Fruit fly (Drosophila melanogaster) whole organism, prepupa: Measurements from ENCODE around the gene aru.

Source experiments
- Blimp-1 ChIP-seq: fragments of 200-800 bp; sonication (Bioruptor generic); optimal IDR thresholded peaks from 3 replicates; lab custom pipeline; 2017; ENCODE audit warnings: missing biosample characterization, missing genetic modification characterization, mild to moderate bottlenecking, moderate library complexity, missing genetic modification reagents
- CG10631 ChIP-seq: fragments of 200-800 bp; sonication (Bioruptor generic); optimal IDR thresholded peaks from 2 replicates; lab custom pipeline; 2016; ENCODE audit warnings: missing biosample characterization, missing genetic modification characterization
- CG10669 ChIP-seq: fragments of 200-800 bp; sonication (Bioruptor generic); optimal IDR thresholded peaks from 3 replicates; lab custom pipeline; 2018; ENCODE audit warnings: missing biosample characterization, mild to moderate bottlenecking, missing genetic modification characterization, moderate library complexity
- CG11294 ChIP-seq: fragments of 200-800 bp; sonication (Bioruptor generic); IDR thresholded peaks from 2 replicates; pipeline ENCODE4 v1.3.6; 2022; ENCODE audit warnings: missing biosample characterization, missing genetic modification characterization
- CG11762 ChIP-seq: fragments of 200-800 bp; sonication (Bioruptor generic); optimal IDR thresholded peaks from 3 replicates; lab custom pipeline; 2016; ENCODE audit warnings: missing biosample characterization, missing genetic modification characterization; ENCODE audit not compliant: insufficient read depth
- CG15336 ChIP-seq: fragments of 200-800 bp; sonication (Bioruptor generic); IDR thresholded peaks from 2 replicates; pipeline ENCODE4 v1.3.6; 2022; ENCODE audit warnings: missing biosample characterization, missing genetic modification characterization
- CG1621 ChIP-seq: fragments of 200-800 bp; sonication (Bioruptor generic); optimal IDR thresholded peaks from 3 replicates; lab custom pipeline; 2018; ENCODE audit warnings: missing biosample characterization, mild to moderate bottlenecking, missing genetic modification characterization
- CG16779 ChIP-seq: fragments of 200-800 bp; sonication (Bioruptor generic); optimal IDR thresholded peaks from 3 replicates; lab custom pipeline; 2017; ENCODE audit warnings: missing biosample characterization, mild to moderate bottlenecking, missing genetic modification characterization
- CG3032 ChIP-seq: fragments of 200-800 bp; optimal IDR thresholded peaks from 2 replicates; lab custom pipeline; 2019; ENCODE audit warnings: missing biosample characterization, mild to moderate bottlenecking, missing genetic modification characterization, moderate library complexity
- CG31627 ChIP-seq: fragments of 200-800 bp; sonication (Bioruptor generic); optimal IDR thresholded peaks from 3 replicates; lab custom pipeline; 2016; ENCODE audit warnings: missing biosample characterization, missing genetic modification characterization
- CG32006 ChIP-seq: fragments of 200-800 bp; sonication (Bioruptor generic); optimal IDR thresholded peaks from 3 replicates; lab custom pipeline; 2017; ENCODE audit warnings: missing biosample characterization, mild to moderate bottlenecking, missing genetic modification characterization
- CG34406 ChIP-seq: fragments of 200-800 bp; sonication (Bioruptor generic); optimal IDR thresholded peaks from 3 replicates; lab custom pipeline; 2016; ENCODE audit warnings: missing biosample characterization, missing genetic modification characterization
- CG3919 ChIP-seq: fragments of 200-800 bp; sonication (Bioruptor generic); optimal IDR thresholded peaks from 3 replicates; lab custom pipeline; 2016; ENCODE audit warnings: missing biosample characterization, missing genetic modification characterization
- CG6163 ChIP-seq: fragments of 200-800 bp; sonication (Bioruptor generic); IDR thresholded peaks from 3 replicates; pipeline ENCODE4 v1.3.6; 2022; ENCODE audit warnings: missing biosample characterization, missing genetic modification characterization
- CG6276 ChIP-seq: fragments of 200-800 bp; sonication (Bioruptor generic); optimal IDR thresholded peaks from 2 replicates; lab custom pipeline; 2017; ENCODE audit warnings: missing biosample characterization, mild to moderate bottlenecking, missing genetic modification characterization
- CG6808 ChIP-seq: fragments of 200-800 bp; sonication (Bioruptor generic); optimal IDR thresholded peaks from 3 replicates; lab custom pipeline; 2017; ENCODE audit warnings: missing biosample characterization, missing genetic modification characterization, mild to moderate bottlenecking, moderate library complexity, missing genetic modification reagents
- CG6854 ChIP-seq: fragments of 200-800 bp; sonication (Bioruptor generic); optimal IDR thresholded peaks from 2 replicates; lab custom pipeline; 2017; ENCODE audit warnings: missing biosample characterization, mild to moderate bottlenecking, missing genetic modification characterization
- CG7368 ChIP-seq: fragments of 200-800 bp; sonication (Bioruptor generic); optimal IDR thresholded peaks from 3 replicates; lab custom pipeline; 2016; ENCODE audit warnings: missing biosample characterization, missing genetic modification characterization
- CG8119 ChIP-seq: fragments of 200-800 bp; sonication (Bioruptor generic); IDR thresholded peaks from 3 replicates; pipeline ENCODE4 v1.3.6; 2022; ENCODE audit warnings: missing biosample characterization, missing genetic modification characterization
- CG8632 ChIP-seq: fragments of 200-800 bp; sonication (Bioruptor generic); optimal IDR thresholded peaks from 3 replicates; lab custom pipeline; 2016; ENCODE audit warnings: missing biosample characterization, missing genetic modification characterization
- CG9139 ChIP-seq: fragments of 200-800 bp; sonication (Bioruptor generic); optimal IDR thresholded peaks from 3 replicates; lab custom pipeline; 2017; ENCODE audit warnings: missing biosample characterization, mild to moderate bottlenecking, missing genetic modification characterization
- Eip75B ChIP-seq: fragments of 200-800 bp; sonication (Bioruptor generic); optimal IDR thresholded peaks from 3 replicates; lab custom pipeline; 2016; ENCODE audit warnings: missing biosample characterization, missing genetic modification characterization
- Ets21C ChIP-seq: fragments of 200-800 bp; sonication (Bioruptor generic); optimal IDR thresholded peaks from 3 replicates; lab custom pipeline; 2016; ENCODE audit warnings: missing biosample characterization, missing genetic modification characterization
- Ets96B ChIP-seq: fragments of 200-800 bp; optimal IDR thresholded peaks from 2 replicates; lab custom pipeline; 2019; ENCODE audit warnings: missing biosample characterization, mild to moderate bottlenecking, missing genetic modification characterization, moderate library complexity
- Gug ChIP-seq: fragments of 200-800 bp; sonication (Bioruptor generic); IDR thresholded peaks from 2 replicates; pipeline ENCODE4 v1.3.6; 2022; ENCODE audit warnings: missing biosample characterization, missing genetic modification characterization
- Hr38 ChIP-seq: sonication (Bioruptor generic); optimal IDR thresholded peaks from 2 replicates; lab custom pipeline; 2016; ENCODE audit warnings: missing biosample characterization, missing genetic modification characterization
- Hr39 ChIP-seq: fragments of 200-800 bp; sonication (Bioruptor generic); optimal IDR thresholded peaks from 2 replicates; lab custom pipeline; 2016; ENCODE audit warnings: missing biosample characterization, missing genetic modification characterization
- OdsH ChIP-seq: fragments of 200-800 bp; sonication (Bioruptor generic); optimal IDR thresholded peaks from 3 replicates; lab custom pipeline; 2016; ENCODE audit warnings: missing biosample characterization, missing genetic modification characterization
- Smox ChIP-seq: fragments of 200-800 bp; sonication (Bioruptor generic); optimal IDR thresholded peaks from 3 replicates; lab custom pipeline; 2016; ENCODE audit warnings: missing biosample characterization, missing genetic modification characterization
- Sox102F ChIP-seq: fragments of 200-800 bp; sonication (Bioruptor generic); optimal IDR thresholded peaks from 2 replicates; lab custom pipeline; 2016; ENCODE audit warnings: missing biosample characterization, mild to moderate bottlenecking, missing genetic modification characterization
- Sox14 ChIP-seq: fragments of 200-800 bp; sonication (Bioruptor generic); optimal IDR thresholded peaks from 3 replicates; lab custom pipeline; 2016; ENCODE audit warnings: missing biosample characterization, missing genetic modification characterization
- achi ChIP-seq: fragments of 200-800 bp; sonication (Bioruptor generic); optimal IDR thresholded peaks from 3 replicates; lab custom pipeline; 2016; ENCODE audit warnings: missing biosample characterization, missing genetic modification characterization
- acj6 ChIP-seq: fragments of 200-800 bp; sonication (Bioruptor generic); optimal IDR thresholded peaks from 3 replicates; lab custom pipeline; 2016; ENCODE audit warnings: missing biosample characterization, missing genetic modification characterization
- cyc ChIP-seq: fragments of 200-800 bp; sonication (Bioruptor generic); optimal IDR thresholded peaks from 3 replicates; lab custom pipeline; 2016; ENCODE audit warnings: missing biosample characterization, missing genetic modification characterization
- dac ChIP-seq: fragments of 200-800 bp; sonication (Bioruptor generic); optimal IDR thresholded peaks from 2 replicates; lab custom pipeline; 2017; ENCODE audit warnings: missing biosample characterization, mild to moderate bottlenecking, missing genetic modification characterization
- dsx ChIP-seq: fragments of 200-800 bp; optimal IDR thresholded peaks from 3 replicates; lab custom pipeline; 2019; ENCODE audit warnings: missing biosample characterization, mild to moderate bottlenecking, missing genetic modification characterization, moderate library complexity; ENCODE audit not compliant: poor library complexity, severe bottlenecking
- eg ChIP-seq: fragments of 200-800 bp; sonication (Bioruptor generic); IDR thresholded peaks from 3 replicates; pipeline ENCODE4 v1.3.6; 2022; ENCODE audit warnings: missing biosample characterization, missing genetic modification characterization
- esn ChIP-seq: fragments of 200-800 bp; sonication (Bioruptor generic); optimal IDR thresholded peaks from 2 replicates; lab custom pipeline; 2016; ENCODE audit warnings: missing biosample characterization, mild to moderate bottlenecking, missing genetic modification characterization, moderate library complexity
- fd59A ChIP-seq: fragments of 200-800 bp; sonication (Bioruptor generic); optimal IDR thresholded peaks from 2 replicates; lab custom pipeline; 2017; ENCODE audit warnings: missing biosample characterization, mild to moderate bottlenecking, missing genetic modification characterization, missing genetic modification reagents
- fd85E ChIP-seq: fragments of 200-800 bp; sonication (Bioruptor generic); optimal IDR thresholded peaks from 3 replicates; lab custom pipeline; 2016; ENCODE audit warnings: missing biosample characterization, missing genetic modification characterization
- fkh ChIP-seq: fragments of 200-800 bp; sonication (Bioruptor generic); optimal IDR thresholded peaks from 3 replicates; lab custom pipeline; 2017; ENCODE audit warnings: missing biosample characterization, mild to moderate bottlenecking, missing genetic modification characterization, moderate library complexity
- lz ChIP-seq: fragments of 200-800 bp; sonication (Bioruptor generic); optimal IDR thresholded peaks from 3 replicates; lab custom pipeline; 2016; ENCODE audit warnings: missing biosample characterization, missing genetic modification characterization
- net ChIP-seq: fragments of 200-800 bp; sonication (Bioruptor generic); optimal IDR thresholded peaks from 3 replicates; lab custom pipeline; 2016; ENCODE audit warnings: missing biosample characterization, missing genetic modification characterization
- pdm3 ChIP-seq: fragments of 200-800 bp; sonication (Bioruptor generic); optimal IDR thresholded peaks from 3 replicates; lab custom pipeline; 2016; ENCODE audit warnings: missing biosample characterization, missing genetic modification characterization
- salr ChIP-seq, 2 experiments: fragments of 200-800 bp; sonication (Bioruptor generic); optimal IDR thresholded peaks; 3 replicates each; lab custom pipeline; 2016 to 2018; ENCODE audit warnings: missing biosample characterization in 2 of 2, missing genetic modification characterization in 2 of 2, mild to moderate bottlenecking in 1 of 2
- ss ChIP-seq, 2 experiments: fragments of 200-800 bp; sonication (Bioruptor generic); optimal IDR thresholded peaks; 2 replicates in 1 of 2; 3 replicates in 1 of 2; lab custom pipeline; 2017 to 2018; ENCODE audit warnings: mild to moderate bottlenecking in 2 of 2, missing biosample characterization in 2 of 2, missing genetic modification characterization in 2 of 2, moderate library complexity in 1 of 2
- svp ChIP-seq: fragments of 200-800 bp; sonication (Bioruptor generic); peaks from one replicate; lab custom pipeline; 2016; ENCODE audit warnings: missing biosample characterization, missing genetic modification characterization
- topi ChIP-seq: fragments of 200-800 bp; sonication (Bioruptor generic); optimal IDR thresholded peaks from 3 replicates; lab custom pipeline; 2016; ENCODE audit warnings: missing biosample characterization, missing genetic modification characterization
- vri ChIP-seq: fragments of 200-800 bp; sonication (Bioruptor generic); optimal IDR thresholded peaks from 3 replicates; lab custom pipeline; 2016; ENCODE audit warnings: missing biosample characterization, mild to moderate bottlenecking, missing genetic modification characterization

Gene aru

DNA sequence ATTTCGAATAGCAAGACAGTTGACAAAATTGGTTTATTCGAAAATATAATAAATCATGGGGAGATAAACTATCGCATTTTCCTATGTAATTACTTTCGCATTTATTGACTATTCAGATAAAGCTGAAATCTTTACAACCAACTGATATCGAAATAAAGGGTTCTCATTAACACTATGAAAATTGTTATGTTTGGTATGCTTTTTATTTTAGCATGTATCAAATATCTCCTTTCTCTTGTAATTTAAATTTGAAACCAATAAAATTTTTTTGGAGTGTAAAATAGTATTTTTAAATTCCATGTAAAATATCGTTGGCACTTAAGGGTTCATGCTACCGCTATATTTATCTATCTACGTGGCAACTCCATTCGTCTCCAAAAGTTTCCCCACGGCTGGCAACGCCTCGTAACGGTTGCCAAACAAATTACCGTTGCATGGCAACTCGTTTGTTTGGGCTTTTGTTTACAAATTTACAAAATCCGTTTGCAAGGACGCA is 13.1 kb downstream of the aru start, which contains the start of gene CG13949 (continued):
- peak; percentile 57 for TF ChIP-seq eg (GFP tag; lab: Robert Waterston, UW)

DNA sequence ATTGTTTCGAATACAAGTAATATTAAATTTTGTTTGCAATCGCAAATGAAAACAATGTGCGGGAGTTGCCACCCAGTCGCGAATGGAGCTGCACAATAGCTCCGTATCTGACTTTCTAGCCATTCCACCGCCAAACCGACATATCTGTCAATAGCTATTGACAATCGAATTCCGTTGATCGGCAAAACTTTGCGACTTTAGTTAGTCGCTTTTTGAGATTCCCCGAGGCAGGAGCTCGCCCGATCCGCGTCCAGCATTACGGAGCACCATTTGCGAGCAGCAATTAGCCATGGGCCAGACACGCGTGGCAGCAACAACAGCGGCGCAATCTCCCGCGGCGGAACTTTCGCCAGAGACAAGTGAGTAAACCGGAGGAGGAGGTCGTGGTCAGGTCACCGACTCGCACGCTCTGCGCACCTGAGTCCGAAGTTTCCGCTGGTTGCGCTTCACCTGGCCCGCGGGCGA is 15.5 kb downstream of the aru start, which contains the start of the genes CG4291 and kraken:
Gene CG4291 (minus strand): TSS at position 84 of the 465 bp plus-strand sequence.
Gene kraken (plus strand): TSS at position 122 of the 465 bp plus-strand sequence.
- TF ChIP-seq Eip75B (GFP tag; lab: Kevin White, UChicago) (peak; percentile 16), OdsH (GFP tag; lab: Kevin White, UChicago) (peak; percentile 11), CG6808 (GFP tag; lab: Kevin White, UChicago) (no peak), CG11762 (GFP tag; lab: Kevin White, UChicago) (no peak), fd85E (GFP tag; lab: Kevin White, UChicago) (no peak), Ets21C (GFP tag; lab: Kevin White, UChicago) (no peak), CG32006 (GFP tag; lab: Kevin White, UChicago) (peak; percentile 13), esn (GFP tag; lab: Kevin White, UChicago) (peak; percentile 46), cyc (GFP tag; lab: Kevin White, UChicago) (peak; percentile 28), CG16779 (tag; lab: Kevin White, UChicago) (peak; percentile 32), topi (GFP tag; lab: Kevin White, UChicago) (peak; percentile 54), Gug (GFP tag; lab: Robert Waterston, UW) (no peak), Sox102F (GFP tag; lab: Kevin White, UChicago) (no peak), CG15336 (GFP tag; lab: Robert Waterston, UW) (peak; percentile 33; the same call in 1 of the 2 replicates), pdm3 (GFP tag; lab: Kevin White, UChicago) (peak; percentile 20), CG1621 (tag; lab: Kevin White, UChicago) (peak; percentile 75), Sox14 (GFP tag; lab: Kevin White, UChicago) (peak; percentile 58), CG8632 (no peak), Ets96B (tag; lab: Kevin White, UChicago) (no peak), CG6276 (GFP tag; lab: Kevin White, UChicago) (no peak), CG10669 (GFP tag; lab: Kevin White, UChicago) (no peak), lz (peak; percentile 24), acj6 (peak; percentile 3), CG10631 (GFP tag; lab: Kevin White, UChicago) (no peak), CG9139 (GFP tag; lab: Kevin White, UChicago) (no peak), achi (GFP tag; lab: Kevin White, UChicago) (peak; percentile 33), CG11294 (GFP tag; lab: Robert Waterston, UW) (0 out of 2 replicates have a peak, but pooled peaks have one; percentile 8), CG34406 (peak; percentile 5), CG3919 (GFP tag; lab: Kevin White, UChicago) (peak; percentile 54), fd59A (no peak), eg (GFP tag; lab: Robert Waterston, UW) (peak; percentile 53; the same call in 2 of the 3 replicates), CG6163 (peak; percentile 46; the same call in 1 of the 3 replicates), vri (peak; percentile 18), CG8119 (GFP tag; lab: Robert Waterston, UW) (no peak), CG6854 (GFP tag; lab: Kevin White, UChicago) (no peak), net (GFP tag; lab: Kevin White, UChicago) (no peak), dsx (no peak), Blimp-1 (GFP tag; lab: Kevin White, UChicago) (no peak), CG3032 (tag; lab: Kevin White, UChicago) (peak; percentile 18), Hr39 (peak; percentile 45), salr (GFP tag; optimal IDR thresholded peaks at IDR 0.05; lab: Kevin White, UChicago) (no peak), fkh (GFP tag; lab: Kevin White, UChicago) (peak; percentile 90), CG31627 (GFP tag; lab: Kevin White, UChicago) (peak; percentile 47), Hr38 (GFP tag; lab: Kevin White, UChicago) (no peak), dac (GFP tag; lab: Kevin White, UChicago) (no peak), ss (GFP tag; optimal IDR thresholded peaks at IDR 0.05; lab: Kevin White, UChicago) (peak; percentile 3 to 22), CG7368 (GFP tag; lab: Kevin White, UChicago) (no peak), svp (GFP tag; lab: Kevin White, UChicago) (peak; percentile 83), Smox (GFP tag; lab: Kevin White, UChicago) (peak; percentile 20)
